Worm (Caenorhabditis elegans) whole organism, L4 larva: ENCODE results near the gene Y70G10A.4.

Experiments
- F26F4.8 ChIP-seq: fragments of 200-800 bp; sonication (Bioruptor generic); conservative IDR thresholded peaks from 2 replicates; pipeline ENCODE4 v1.3.6; 2022; ENCODE audit warnings: missing genetic modification characterization, missing compliant biosample characterization
- F37D6.2 ChIP-seq: sonication (generic microtip); optimal IDR thresholded peaks from 2 replicates; lab custom pipeline; 2016; ENCODE audit warnings: mild to moderate bottlenecking, missing genetic modification characterization, missing compliant biosample characterization
- R02D3.7 ChIP-seq: fragments of 150-350 bp; sonication (generic microtip); optimal IDR thresholded peaks from 3 replicates; lab custom pipeline; 2014; ENCODE audit warnings: missing biosample characterization, missing genetic modification characterization
- Y75B8A.6 ChIP-seq: fragments of 200-800 bp; sonication (Bioruptor generic); IDR thresholded peaks from 2 replicates; pipeline ENCODE4 v1.3.6; 2022; ENCODE audit warnings: missing genetic modification reagents, missing genetic modification characterization, missing compliant biosample characterization
- aha-1 ChIP-seq: fragments of 150-350 bp; peaks from one replicate; lab custom pipeline; 2014; ENCODE audit warnings: missing biosample characterization, missing genetic modification characterization
- ama-1 ChIP-seq: fragments of 150-350 bp; optimal IDR thresholded peaks from 2 replicates; lab custom pipeline; 2014; ENCODE audit warnings: inconsistent platforms, mixed read lengths
- ceh-44 ChIP-seq: fragments of 200-800 bp; sonication (Bioruptor generic); IDR thresholded peaks from 2 replicates; pipeline ENCODE4 v1.3.6; 2022; ENCODE audit warnings: missing genetic modification reagents, missing genetic modification characterization, missing compliant biosample characterization
- ceh-82 ChIP-seq: sonication (generic microtip); optimal IDR thresholded peaks from 2 replicates; lab custom pipeline; 2017; ENCODE audit warnings: missing biosample characterization, missing genetic modification characterization
- daf-16 ChIP-seq, 3 experiments: sonication (generic microtip); optimal IDR thresholded peaks; 2 replicates each; lab custom pipeline; 2016 to 2017; ENCODE audit warnings: missing genetic modification characterization in 3 of 3, missing genetic modification reagents in 3 of 3, mild to moderate bottlenecking in 2 of 3, missing compliant biosample characterization in 2 of 3, missing biosample characterization in 1 of 3, moderate library complexity in 1 of 3
- dpl-1 ChIP-seq: fragments of 150-350 bp; optimal IDR thresholded peaks from 2 replicates; lab custom pipeline; 2014; ENCODE audit warnings: missing biosample characterization, missing genetic modification reagents, missing genetic modification characterization
- dve-1 ChIP-seq: sonication (generic microtip); optimal IDR thresholded peaks from 2 replicates; lab custom pipeline; 2017; ENCODE audit warnings: antibody characterized with exemption, mild to moderate bottlenecking, missing genetic modification characterization, missing compliant biosample characterization; ENCODE audit not compliant: insufficient read depth
- egl-27 ChIP-seq: sonication (generic microtip); optimal IDR thresholded peaks from 3 replicates; lab custom pipeline; 2017; ENCODE audit warnings: missing biosample characterization, missing genetic modification reagents, missing genetic modification characterization
- fkh-10 ChIP-seq: fragments of 150-350 bp; optimal IDR thresholded peaks from 2 replicates; lab custom pipeline; 2014; ENCODE audit warnings: missing biosample characterization, missing genetic modification reagents, missing genetic modification characterization
- hlh-30 ChIP-seq: sonication (generic microtip); optimal IDR thresholded peaks from 2 replicates; lab custom pipeline; 2017; ENCODE audit warnings: antibody characterized with exemption, mild to moderate bottlenecking, missing genetic modification characterization, missing compliant biosample characterization; ENCODE audit not compliant: insufficient read depth
- jun-1 ChIP-seq: fragments of 150-350 bp; optimal IDR thresholded peaks from 2 replicates; lab custom pipeline; 2014; ENCODE audit warnings: missing biosample characterization, missing genetic modification reagents, missing genetic modification characterization
- lin-1 ChIP-seq: fragments of 200-800 bp; sonication (Bioruptor generic); IDR thresholded peaks from 2 replicates; pipeline ENCODE4 v1.3.6; 2022; ENCODE audit warnings: missing genetic modification reagents, missing genetic modification characterization, missing compliant biosample characterization
- lin-13 ChIP-seq: fragments of 150-350 bp; optimal IDR thresholded peaks from 2 replicates; lab custom pipeline; 2014; ENCODE audit warnings: missing biosample characterization, missing genetic modification reagents, missing genetic modification characterization
- lin-39 ChIP-seq: fragments of 150-350 bp; optimal IDR thresholded peaks from 2 replicates; lab custom pipeline; 2014; ENCODE audit warnings: missing biosample characterization, missing genetic modification reagents, missing genetic modification characterization
- lsy-2 ChIP-seq, 2 experiments: fragments of 150-350 bp in 1 of 2; sonication (generic microtip) in 1 of 2; optimal IDR thresholded peaks; 2 replicates each; lab custom pipeline; 2014 to 2017; ENCODE audit warnings: missing biosample characterization in 2 of 2, missing genetic modification characterization in 2 of 2
- mdl-1 ChIP-seq, 2 experiments: fragments of 150-350 bp in 1 of 2; sonication (generic microtip) in 1 of 2; optimal IDR thresholded peaks; 2 replicates each; lab custom pipeline; 2014 to 2017; ENCODE audit warnings: missing biosample characterization in 2 of 2, missing genetic modification characterization in 2 of 2
- mep-1 ChIP-seq: fragments of 150-350 bp; sonication (generic microtip); optimal IDR thresholded peaks from 3 replicates; lab custom pipeline; 2014; ENCODE audit warnings: missing biosample characterization, missing genetic modification characterization
- nhr-10 ChIP-seq: fragments of 150-350 bp; optimal IDR thresholded peaks from 2 replicates; lab custom pipeline; 2014; ENCODE audit warnings: missing biosample characterization, missing genetic modification characterization
- nhr-102 ChIP-seq: sonication (generic microtip); optimal IDR thresholded peaks from 2 replicates; lab custom pipeline; 2016; ENCODE audit warnings: mild to moderate bottlenecking, missing genetic modification characterization, moderate library complexity, missing compliant biosample characterization
- nhr-11 ChIP-seq: fragments of 150-350 bp; optimal IDR thresholded peaks from 2 replicates; lab custom pipeline; 2014; ENCODE audit warnings: missing biosample characterization, missing genetic modification characterization
- nhr-111 ChIP-seq: fragments of 200-800 bp; sonication (Bioruptor generic); optimal IDR thresholded peaks from 2 replicates; lab custom pipeline; 2018; ENCODE audit warnings: mild to moderate bottlenecking, missing genetic modification characterization, missing compliant biosample characterization
- nhr-237 ChIP-seq: sonication (generic microtip); optimal IDR thresholded peaks from 2 replicates; lab custom pipeline; 2017; ENCODE audit warnings: missing biosample characterization, missing genetic modification characterization
- nhr-25 ChIP-seq: sonication (generic microtip); optimal IDR thresholded peaks from 2 replicates; lab custom pipeline; 2017; ENCODE audit warnings: missing genetic modification characterization, mild to moderate bottlenecking, missing compliant biosample characterization, antibody characterized with exemption, moderate library complexity, borderline replicate concordance; ENCODE audit not compliant: insufficient read depth
- nhr-28 ChIP-seq: fragments of 150-350 bp; optimal IDR thresholded peaks from 2 replicates; lab custom pipeline; 2014; ENCODE audit warnings: missing biosample characterization, missing genetic modification characterization
- nhr-41 ChIP-seq: fragments of 200-800 bp; sonication (Bioruptor generic); IDR thresholded peaks from 2 replicates; pipeline ENCODE4 v1.3.6; 2022; ENCODE audit warnings: missing genetic modification reagents, missing genetic modification characterization, missing compliant biosample characterization
- nhr-6 ChIP-seq: fragments of 150-350 bp; optimal IDR thresholded peaks from 2 replicates; lab custom pipeline; 2014; ENCODE audit warnings: missing biosample characterization, missing genetic modification characterization
- nhr-76 ChIP-seq: fragments of 150-350 bp; optimal IDR thresholded peaks from 2 replicates; lab custom pipeline; 2014; ENCODE audit warnings: missing biosample characterization, missing genetic modification characterization
- nhr-77 ChIP-seq: fragments of 150-350 bp; optimal IDR thresholded peaks from 2 replicates; lab custom pipeline; 2014; ENCODE audit warnings: missing biosample characterization, missing genetic modification characterization
- pha-4 ChIP-seq, 2 experiments: fragments of 150-350 bp in 1 of 2; fragments of 200-800 bp in 1 of 2; sonication (Bioruptor generic) in 1 of 2; IDR thresholded peaks in 1 of 2; optimal IDR thresholded peaks in 1 of 2; 2 replicates each; pipeline versions ENCODE4 v1.3.6 to Lab custom; 2014 to 2022; ENCODE audit warnings: missing genetic modification characterization in 2 of 2, missing genetic modification reagents in 2 of 2, missing biosample characterization in 1 of 2, missing compliant biosample characterization in 1 of 2
- rbr-2 ChIP-seq: sonication (generic microtip); optimal IDR thresholded peaks from 2 replicates; lab custom pipeline; 2016; ENCODE audit warnings: missing genotype, missing genetic modification characterization, missing compliant biosample characterization
- unc-130 ChIP-seq: sonication (generic microtip); optimal IDR thresholded peaks from 2 replicates; lab custom pipeline; 2016; ENCODE audit warnings: missing genetic modification reagents, missing genetic modification characterization, missing compliant biosample characterization
- zip-2 ChIP-seq: fragments of 150-350 bp; optimal IDR thresholded peaks from 2 replicates; lab custom pipeline; 2014; ENCODE audit warnings: missing biosample characterization, missing genetic modification characterization
- ztf-7 ChIP-seq: fragments of 150-350 bp; optimal IDR thresholded peaks from 2 replicates; lab custom pipeline; 2014; ENCODE audit warnings: missing biosample characterization, missing genetic modification characterization

Y70G10A.4 gene

DNA sequence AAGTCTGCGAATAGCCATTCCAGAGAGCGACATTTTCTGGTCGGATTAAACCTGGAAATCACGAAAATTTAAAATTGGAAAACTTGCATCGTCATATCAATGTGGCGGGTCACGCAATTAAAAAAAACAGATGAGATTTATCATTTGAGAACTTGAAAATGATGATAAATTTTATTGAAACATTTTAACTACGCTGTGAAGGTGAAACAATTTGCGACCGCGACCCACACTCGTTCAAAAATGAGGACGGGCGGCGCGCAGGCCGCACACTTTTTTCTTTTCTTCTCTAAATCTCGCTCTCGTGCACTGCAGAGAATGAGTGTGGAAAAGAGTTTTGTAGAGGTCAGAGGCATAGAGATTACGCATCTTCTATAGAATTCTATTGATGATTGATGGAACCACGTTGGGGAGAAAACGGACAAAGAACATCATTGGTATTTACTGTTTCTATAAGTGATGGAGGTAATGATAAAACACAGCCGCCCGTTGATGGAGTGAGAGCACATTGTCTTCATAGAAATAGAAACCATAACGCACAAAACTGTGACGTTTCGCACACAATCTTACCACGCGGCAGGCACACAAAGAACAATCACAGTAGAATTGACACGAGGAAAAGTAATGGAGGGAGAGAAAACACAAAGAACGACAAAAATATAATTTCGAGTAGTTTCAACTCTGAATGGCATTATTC is 5.2 kb upstream of the Y70G10A.4 start, which contains the start of gene cts-1 (continued):
- peak; percentile 10 for TF ChIP-seq jun-1 (tag; lab: Kevin White, UChicago)
- TF ChIP-seq nhr-41 (GFP tag; lab: Robert Waterston, UW): no peak
- peak; percentile 72 to 92 for TF ChIP-seq lsy-2 (tag; optimal IDR thresholded peaks at IDR 0.05; lab: Kevin White, UChicago)
- peak; percentile 69 for TF ChIP-seq nhr-102 (tag; lab: Kevin White, UChicago)
- TF ChIP-seq nhr-25 (tag; lab: Kevin White, UChicago): peak; percentile 50
- TF ChIP-seq nhr-10: peak; percentile 68
- no peak for TF ChIP-seq nhr-237 (tag; lab: Kevin White, UChicago)
- peak; percentile 97 for TF ChIP-seq nhr-28 (tag; lab: Kevin White, UChicago)
- no peak for TF ChIP-seq lin-39 (tag; lab: Kevin White, UChicago)
- TF ChIP-seq lin-13 (GFP tag; lab: Kevin White, UChicago): peak; percentile 37
- peak; percentile 74 for TF ChIP-seq nhr-11 (tag; lab: Kevin White, UChicago)
- TF ChIP-seq ama-1: peak; percentile 68
- peak; percentile 30 for TF ChIP-seq zip-2 (tag; lab: Kevin White, UChicago)

DNA sequence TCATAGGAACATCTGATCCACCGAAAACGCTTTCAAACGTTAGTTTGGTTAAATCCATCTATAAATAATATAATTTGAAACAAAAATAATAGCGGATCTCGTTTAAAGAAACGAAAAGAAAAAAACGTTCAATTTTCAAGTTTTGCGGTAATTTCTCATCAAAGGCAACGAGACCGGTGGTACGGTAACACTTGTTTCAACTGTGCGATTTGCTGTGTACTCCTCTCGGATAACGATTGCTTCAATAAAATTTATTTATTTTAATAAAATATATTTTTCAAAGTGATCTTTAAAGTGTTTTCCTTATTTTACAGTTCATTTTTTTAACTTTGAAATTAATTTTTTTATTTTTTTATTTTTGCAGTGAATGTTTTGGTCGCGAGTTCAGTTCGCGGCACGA is 3.4 kb upstream of the Y70G10A.4 start, which contains the start of the genes rde-4 and cox-14:
TSS of gene rde-4 (minus strand) at position 60 of the 400 bp plus-strand sequence.
TSS of gene cox-14 (plus strand) at position 356 of the 400 bp plus-strand sequence.
- TF ChIP-seq nhr-77 (tag; lab: Kevin White, UChicago): peak; percentile 66
- TF ChIP-seq lsy-2 (tag; optimal IDR thresholded peaks at IDR 0.05; lab: Kevin White, UChicago): peak; percentile 96 to 100
- peak; percentile 9 for TF ChIP-seq egl-27 (tag; lab: Kevin White, UChicago)
- peak; percentile 30 for TF ChIP-seq F37D6.2 (tag; lab: Kevin White, UChicago)
- TF ChIP-seq nhr-111 (GFP tag; lab: Kevin White, UChicago): no peak
- TF ChIP-seq nhr-237 (tag; lab: Kevin White, UChicago): no peak
- peak; percentile 73 for TF ChIP-seq ztf-7 (tag; lab: Kevin White, UChicago)
- no peak for TF ChIP-seq pha-4 (GFP tag; IDR thresholded peaks at IDR 0.05; lab: Robert Waterston, UW)
- peak; percentile 57 for TF ChIP-seq pha-4 (tag; optimal IDR thresholded peaks at IDR 0.05; lab: Kevin White, UChicago)
- TF ChIP-seq R02D3.7: no peak
- TF ChIP-seq aha-1: peak; percentile 64
- peak; percentile 23 for TF ChIP-seq fkh-10 (GFP tag; lab: Kevin White, UChicago)
- peak; percentile 88 for TF ChIP-seq hlh-30 (tag; lab: Kevin White, UChicago)
- TF ChIP-seq dpl-1 (GFP tag; lab: Kevin White, UChicago): peak; percentile 93
- no peak for TF ChIP-seq Y75B8A.6
- peak; percentile 68 for TF ChIP-seq nhr-28 (tag; lab: Kevin White, UChicago)
- TF ChIP-seq mep-1: peak; percentile 89
- no peak for TF ChIP-seq nhr-76
- TF ChIP-seq nhr-6 (tag; lab: Kevin White, UChicago): peak; percentile 84
- TF ChIP-seq daf-16 (GFP tag; optimal IDR thresholded peaks at IDR 0.05; lab: Kevin White, UChicago): no peak
- peak; percentile 78 for TF ChIP-seq daf-16 (tag; optimal IDR thresholded peaks at IDR 0.05; lab: Kevin White, UChicago)
- TF ChIP-seq mdl-1 (tag; optimal IDR thresholded peaks at IDR 0.05; lab: Kevin White, UChicago): peak in 1 of 2 experiments; percentile 17
- TF ChIP-seq rbr-2 (tag; lab: Kevin White, UChicago): peak; percentile 73
- TF ChIP-seq dve-1 (tag; lab: Kevin White, UChicago): peak; percentile 78
- peak; percentile 56 for TF ChIP-seq unc-130 (GFP tag; lab: Kevin White, UChicago)
- TF ChIP-seq nhr-10: no peak
- no peak for TF ChIP-seq F26F4.8 (GFP tag; lab: Robert Waterston, UW)
- no peak for TF ChIP-seq ceh-82
- peak; percentile 34 for TF ChIP-seq nhr-102 (tag; lab: Kevin White, UChicago)
- peak; percentile 18 for TF ChIP-seq ama-1
- TF ChIP-seq lin-1: no peak
- peak; percentile 68 for TF ChIP-seq lin-13 (GFP tag; lab: Kevin White, UChicago)
- no peak for TF ChIP-seq ceh-44 (GFP tag; lab: Robert Waterston, UW)
